Fruit fly (Drosophila melanogaster): ENCODE results near the gene CG44098.
A peak's percentile ranks its signal among the peaks of the same experiment; 100 is the strongest.

Gene CG44098

dm6 chr3R:4738494-4739191, 34.4 kb downstream of the CG44098 start (continued):
- no peak for TF ChIP-seq ara (GFP tag; IDR thresholded peaks at IDR 0.05)
- no peak for TF ChIP-seq CG6854 (GFP tag; optimal IDR thresholded peaks at IDR 0.05)
- no peak for TF ChIP-seq CG18619 (GFP tag; optimal IDR thresholded peaks at IDR 0.05)
- TF ChIP-seq BEAF-32 (GFP tag; optimal IDR thresholded peaks at IDR 0.05) = no peak
- TF ChIP-seq p53 (GFP tag; optimal IDR thresholded peaks at IDR 0.05) = no peak
- no peak for TF ChIP-seq CG12219 (GFP tag; optimal IDR thresholded peaks at IDR 0.05)
- no peak for TF ChIP-seq cad (GFP tag; optimal IDR thresholded peaks at IDR 0.05)
- no peak for TF ChIP-seq CG8089 (GFP tag; optimal IDR thresholded peaks at IDR 0.05)
- TF ChIP-seq CG32767 (GFP tag; IDR thresholded peaks at IDR 0.05) = no peak
- no peak for TF ChIP-seq fru (optimal IDR thresholded peaks at IDR 0.05)
- TF ChIP-seq CG7928 (GFP tag; optimal IDR thresholded peaks at IDR 0.05) = no peak
- no peak for TF ChIP-seq CG6272 (GFP tag; IDR thresholded peaks at IDR 0.05)
- no peak for TF ChIP-seq Hr78 (GFP tag; optimal IDR thresholded peaks at IDR 0.05)
- no peak for TF ChIP-seq gsb-n (tag; optimal IDR thresholded peaks at IDR 0.05)
- no peak for TF ChIP-seq CG8359 (GFP tag; optimal IDR thresholded peaks at IDR 0.05; ENCODE audit: borderline replicate concordance)
- TF ChIP-seq mam (GFP tag; optimal IDR thresholded peaks at IDR 0.05) = no peak
- no peak for TF ChIP-seq fd64A (GFP tag; optimal IDR thresholded peaks at IDR 0.05)
- TF ChIP-seq Ssrp (tag; optimal IDR thresholded peaks at IDR 0.05) = no peak
- TF ChIP-seq CG11398 (GFP tag; optimal IDR thresholded peaks at IDR 0.05) = no peak
- TF ChIP-seq yki (optimal IDR thresholded peaks at IDR 0.05) = peak; percentile 78
- TF ChIP-seq CG15479 (GFP tag; optimal IDR thresholded peaks at IDR 0.05) = no peak
- TF ChIP-seq Sin3A (optimal IDR thresholded peaks at IDR 0.05) = no peak
- no peak for TF ChIP-seq gcm2 (GFP tag; optimal IDR thresholded peaks at IDR 0.05)
- TF ChIP-seq CG17361 (GFP tag; IDR thresholded peaks at IDR 0.05) = no peak
- no peak for TF ChIP-seq Rx (GFP tag; IDR thresholded peaks at IDR 0.05)
- TF ChIP-seq stwl (tag; optimal IDR thresholded peaks at IDR 0.05) = no peak
- TF ChIP-seq CG6689 (GFP tag; IDR thresholded peaks at IDR 0.05) = no peak
- no peak for TF ChIP-seq nerfin-2 (GFP tag; IDR thresholded peaks at IDR 0.05; ENCODE audit: partially characterized antibody)
- no peak for TF ChIP-seq dimm (GFP tag; IDR thresholded peaks at IDR 0.05)
- TF ChIP-seq CG33213 (GFP tag; optimal IDR thresholded peaks at IDR 0.05) = no peak
- no peak for TF ChIP-seq Dad (GFP tag; optimal IDR thresholded peaks at IDR 0.05)
- TF ChIP-seq CG12071 (GFP tag; optimal IDR thresholded peaks at IDR 0.05) = no peak
- no peak for TF ChIP-seq CG12769 (tag; optimal IDR thresholded peaks at IDR 0.05)
- TF ChIP-seq gem (tag; optimal IDR thresholded peaks at IDR 0.05) = peak; percentile 36
- no peak for TF ChIP-seq CG8478 (optimal IDR thresholded peaks at IDR 0.05)
- no peak for TF ChIP-seq Sry-δ (GFP tag; optimal IDR thresholded peaks at IDR 0.05)
- TF ChIP-seq knrl (GFP tag; IDR thresholded peaks at IDR 0.05; ENCODE audit: partially characterized antibody) = no peak
- TF ChIP-seq CG4360 (GFP tag; IDR thresholded peaks at IDR 0.05) = no peak
- peak; percentile 46 for TF ChIP-seq CG2712 (tag; optimal IDR thresholded peaks at IDR 0.05)
- no peak for TF ChIP-seq Xrp1 (GFP tag; IDR thresholded peaks at IDR 0.05)
- no peak for TF ChIP-seq CG16863 (GFP tag; optimal IDR thresholded peaks at IDR 0.05)
- TF ChIP-seq Dp (GFP tag; optimal IDR thresholded peaks at IDR 0.05) = no peak
- TF ChIP-seq eve (GFP tag; optimal IDR thresholded peaks at IDR 0.05) = peak in 1 of 2 experiments; percentile 26
- no peak for TF ChIP-seq CG5180 (GFP tag; optimal IDR thresholded peaks at IDR 0.05)
- no peak for TF ChIP-seq Dfd (GFP tag; optimal IDR thresholded peaks at IDR 0.05)
- TF ChIP-seq wor (GFP tag; IDR thresholded peaks at IDR 0.05) = no peak
- peak; percentile 8 for TF ChIP-seq CG12155 (GFP tag; optimal IDR thresholded peaks at IDR 0.05)
- TF ChIP-seq Sox100B (GFP tag; optimal IDR thresholded peaks at IDR 0.05) = peak; percentile 8
- no peak for TF ChIP-seq trh (GFP tag; optimal IDR thresholded peaks at IDR 0.05)
- no peak for TF ChIP-seq Atf3 (GFP tag; optimal IDR thresholded peaks at IDR 0.05)
- no peak for TF ChIP-seq unc-4 (GFP tag; IDR thresholded peaks at IDR 0.05; ENCODE audit: partially characterized antibody)
- TF ChIP-seq Optix (GFP tag; IDR thresholded peaks at IDR 0.05) = no peak
